Worm (Caenorhabditis elegans) whole organism, midembryonic: ENCODE results near the gene F32D8.5.

Experiments
- T22C8.4 ChIP-seq: fragments of 200-800 bp; sonication (Bioruptor generic); IDR thresholded peaks from 2 replicates; pipeline ENCODE4 v1.3.6; 2022; ENCODE audit warnings: missing genetic modification characterization, missing compliant biosample characterization
- cog-1 ChIP-seq: sonication (generic microtip); optimal IDR thresholded peaks from 2 replicates; lab custom pipeline; 2016; ENCODE audit warnings: missing genetic modification characterization, missing compliant biosample characterization
- flt-1 ChIP-seq: fragments of 200-800 bp; sonication (Bioruptor generic); IDR thresholded peaks from 2 replicates; pipeline ENCODE4 v1.3.6; 2022; ENCODE audit warnings: missing genetic modification characterization, missing compliant biosample characterization
- klf-2 ChIP-seq: fragments of 200-800 bp; sonication (Bioruptor generic); conservative IDR thresholded peaks from 2 replicates; pipeline ENCODE4 v1.3.6; 2022; ENCODE audit warnings: missing genetic modification reagents, missing genetic modification characterization, missing compliant biosample characterization
- med-1 ChIP-seq: sonication (generic microtip); optimal IDR thresholded peaks from 2 replicates; lab custom pipeline; 2017; ENCODE audit warnings: missing genetic modification characterization, mild to moderate bottlenecking, missing compliant biosample characterization, antibody characterized with exemption, missing genetic modification reagents; ENCODE audit not compliant: insufficient read depth
- ref-1 ChIP-seq: fragments of 200-800 bp; sonication (Bioruptor generic); conservative IDR thresholded peaks from 2 replicates; pipeline ENCODE4 v1.3.6; 2022; ENCODE audit warnings: missing genetic modification reagents, missing genetic modification characterization, missing compliant biosample characterization
- tab-1 ChIP-seq: fragments of 200-800 bp; sonication (Bioruptor generic); IDR thresholded peaks from 2 replicates; pipeline ENCODE4 v1.3.6; 2022; ENCODE audit warnings: missing genetic modification characterization, missing compliant biosample characterization
- ztf-23 ChIP-seq: fragments of 200-800 bp; sonication (Bioruptor generic); IDR thresholded peaks from 2 replicates; pipeline ENCODE4 v1.3.6; 2022; ENCODE audit warnings: missing genetic modification reagents, missing genetic modification characterization, missing compliant biosample characterization
- ztf-29 ChIP-seq: fragments of 200-800 bp; sonication (Bioruptor generic); IDR thresholded peaks from 2 replicates; pipeline ENCODE4 v1.3.6; 2022; ENCODE audit warnings: missing genetic modification reagents, missing genetic modification characterization, missing compliant biosample characterization

The F32D8.5 gene

ce11 chrV:10936681-10937080, 42.1 kb downstream of the F32D8.5 start, which contains the start of gene F17C11.12:
TSS of gene F17C11.12 (minus strand) at chrV:10936920.
- TF ChIP-seq klf-2 (GFP tag; lab: Robert Waterston, UW) (no peak), ref-1 (GFP tag; lab: Robert Waterston, UW) (no peak), cog-1 (tag; lab: Kevin White, UChicago) (no peak), ztf-29 (GFP tag; lab: Robert Waterston, UW) (no peak), ztf-23 (GFP tag; lab: Robert Waterston, UW) (no peak), T22C8.4 (GFP tag; lab: Robert Waterston, UW) (no peak), flt-1 (GFP tag; lab: Robert Waterston, UW) (no peak), tab-1 (no peak), med-1 (GFP tag; lab: Kevin White, UChicago) (no peak)

ce11 chrV:10937294-10937693, 42.7 kb downstream of the F32D8.5 start:
- TF ChIP-seq tab-1 (no peak), med-1 (GFP tag; lab: Kevin White, UChicago) (no peak), cog-1 (tag; lab: Kevin White, UChicago) (no peak), ztf-23 (GFP tag; lab: Robert Waterston, UW) (no peak), T22C8.4 (GFP tag; lab: Robert Waterston, UW) (no peak), flt-1 (GFP tag; lab: Robert Waterston, UW) (no peak), ref-1 (GFP tag; lab: Robert Waterston, UW) (no peak), klf-2 (GFP tag; lab: Robert Waterston, UW) (no peak), ztf-29 (GFP tag; lab: Robert Waterston, UW) (no peak)

- TF ChIP-seq klf-2 (GFP tag; lab: Robert Waterston, UW) (no peak), ztf-23 (GFP tag; lab: Robert Waterston, UW) (no peak), cog-1 (tag; lab: Kevin White, UChicago) (no peak), ref-1 (GFP tag; lab: Robert Waterston, UW) (no peak), T22C8.4 (GFP tag; lab: Robert Waterston, UW) (no peak), ztf-29 (GFP tag; lab: Robert Waterston, UW) (no peak), tab-1 (no peak), flt-1 (GFP tag; lab: Robert Waterston, UW) (no peak), med-1 (GFP tag; lab: Kevin White, UChicago) (no peak)
These were observed 44.1 kb downstream of the F32D8.5 start, which contains the start of gene F17C11.11 for ce11 chrV:10938739-10939138. TSS of gene F17C11.11 (minus strand) at chrV:10938817.

ce11 chrV:10939990-10940570, 45.5 kb downstream of the F32D8.5 start:
- TF ChIP-seq med-1 (GFP tag; lab: Kevin White, UChicago): no peak
- no peak for TF ChIP-seq T22C8.4 (GFP tag; lab: Robert Waterston, UW)
- no peak for TF ChIP-seq ref-1 (GFP tag; lab: Robert Waterston, UW)
- TF ChIP-seq tab-1: no peak
- TF ChIP-seq cog-1 (tag; lab: Kevin White, UChicago): no peak
- no peak for TF ChIP-seq ztf-23 (GFP tag; lab: Robert Waterston, UW)
- TF ChIP-seq ztf-29 (GFP tag; lab: Robert Waterston, UW): no peak
- TF ChIP-seq klf-2 (GFP tag; lab: Robert Waterston, UW): no peak
- TF ChIP-seq flt-1 (GFP tag; lab: Robert Waterston, UW): no peak

- TF ChIP-seq med-1 (GFP tag; lab: Kevin White, UChicago) (no peak), cog-1 (tag; lab: Kevin White, UChicago) (peak; percentile 14), flt-1 (GFP tag; lab: Robert Waterston, UW) (no peak)
These were observed 46.0 kb downstream of the F32D8.5 start for ce11 chrV:10940571-10940991.

ce11 chrV:10941150-10941549, 46.5 kb downstream of the F32D8.5 start, which contains the start of gene F17C11.26:
TSS of gene F17C11.26 (plus strand) at chrV:10941450.
- TF ChIP-seq ztf-23 (GFP tag; lab: Robert Waterston, UW) (no peak), med-1 (GFP tag; lab: Kevin White, UChicago) (no peak), cog-1 (tag; lab: Kevin White, UChicago) (no peak), flt-1 (GFP tag; lab: Robert Waterston, UW) (no peak)

ce11 chrV:10942161-10942560, 47.6 kb downstream of the F32D8.5 start, which contains the start of gene zip-9:
TSS of gene zip-9 (plus strand) at chrV:10942461.
- no peak for TF ChIP-seq T22C8.4 (GFP tag; lab: Robert Waterston, UW)
- TF ChIP-seq tab-1: no peak
- TF ChIP-seq ref-1 (GFP tag; lab: Robert Waterston, UW): no peak
- no peak for TF ChIP-seq med-1 (GFP tag; lab: Kevin White, UChicago)
- no peak for TF ChIP-seq cog-1 (tag; lab: Kevin White, UChicago)
- no peak for TF ChIP-seq ztf-23 (GFP tag; lab: Robert Waterston, UW)
- no peak for TF ChIP-seq flt-1 (GFP tag; lab: Robert Waterston, UW)
- TF ChIP-seq ztf-29 (GFP tag; lab: Robert Waterston, UW): no peak
- no peak for TF ChIP-seq klf-2 (GFP tag; lab: Robert Waterston, UW)

ce11 chrV:10944903-10945302, 50.3 kb downstream of the F32D8.5 start:
- no peak for TF ChIP-seq tab-1
- no peak for TF ChIP-seq flt-1 (GFP tag; lab: Robert Waterston, UW)
- no peak for TF ChIP-seq cog-1 (tag; lab: Kevin White, UChicago)
- TF ChIP-seq ztf-29 (GFP tag; lab: Robert Waterston, UW): no peak
- no peak for TF ChIP-seq klf-2 (GFP tag; lab: Robert Waterston, UW)
- no peak for TF ChIP-seq T22C8.4 (GFP tag; lab: Robert Waterston, UW)
- TF ChIP-seq med-1 (GFP tag; lab: Kevin White, UChicago): no peak
